1 worm cellular context compared by ENCODE assay signal in the genomic region with DNA sequence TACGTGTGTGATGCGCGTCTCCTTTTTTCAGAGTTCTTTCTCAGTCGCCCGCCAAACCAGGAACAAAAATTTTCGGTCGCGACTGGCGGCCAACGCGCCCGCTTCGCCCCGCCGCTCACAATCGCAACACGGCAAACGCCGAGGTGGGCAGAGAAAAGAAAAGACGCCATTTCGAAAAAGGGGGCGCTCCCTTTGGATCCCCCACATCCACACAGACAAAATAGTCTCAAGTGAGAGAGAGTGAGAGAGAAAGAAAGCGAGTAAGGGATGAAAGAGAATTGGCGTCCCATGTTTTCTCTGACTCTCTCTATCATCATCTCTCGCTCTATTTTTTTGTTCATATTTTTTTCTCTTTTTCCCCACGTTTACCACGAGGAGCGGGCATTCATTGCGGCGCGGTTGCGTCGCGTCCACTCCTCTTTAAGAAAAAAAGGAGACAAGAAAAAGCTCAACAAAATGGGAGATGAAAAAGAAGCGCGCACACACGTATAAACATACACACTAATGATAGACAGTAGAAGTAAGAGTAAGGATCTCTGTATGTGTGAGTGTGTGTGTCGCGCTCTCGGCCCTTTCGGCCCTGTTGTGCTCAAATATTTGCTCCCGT.
A peak's percentile ranks its signal among the peaks of the same experiment; 100 is the strongest.
TF ChIP-seq lines count a peak whose summit lies in the region.

No protein-coding gene starts in this region.

TF ChIP-seq in whole organism, L1 larva, 84 proteins besides CTCF, POLR2A, EP300 and RAD21 (continued from another document):
- TF ChIP-seq lsy-2 (tag; optimal IDR thresholded peaks at IDR 0.05; lab: Kevin White, UChicago) (peak; percentile 76 to 89), mef-2 (tag; optimal IDR thresholded peaks at IDR 0.05; lab: Kevin White, UChicago) (peak; percentile 60), F16B12.6 (tag; optimal IDR thresholded peaks at IDR 0.05; lab: Kevin White, UChicago) (peak; percentile 5), nhr-28 (tag; optimal IDR thresholded peaks at IDR 0.05; lab: Kevin White, UChicago) (no peak), ceh-82 (tag; optimal IDR thresholded peaks at IDR 0.05; lab: Kevin White, UChicago) (peak; percentile 61 to 82 (median 78)), C16A3.4 (tag; optimal IDR thresholded peaks at IDR 0.05; lab: Kevin White, UChicago) (peak; percentile 75), efl-1 (optimal IDR thresholded peaks at IDR 0.05; lab: Kevin White, UChicago) (peak; percentile 57 to 69), efl-1 (GFP tag; optimal IDR thresholded peaks at IDR 0.05 in 1 of 2; lab: Kevin White, UChicago) (peak; percentile 20 to 91), fkh-10 (GFP tag; optimal IDR thresholded peaks at IDR 0.05; lab: Kevin White, UChicago) (peak; percentile 91), zip-4 (GFP tag; optimal IDR thresholded peaks at IDR 0.05; lab: Kevin White, UChicago) (peak; percentile 44), skn-1 (tag; optimal IDR thresholded peaks at IDR 0.05; lab: Kevin White, UChicago) (peak; percentile 86), egl-13 (tag; optimal IDR thresholded peaks at IDR 0.05; lab: Kevin White, UChicago) (peak; percentile 85), hlh-4 (tag; optimal IDR thresholded peaks at IDR 0.05; lab: Kevin White, UChicago) (no peak), jun-1 (tag; optimal IDR thresholded peaks at IDR 0.05; lab: Kevin White, UChicago) (peak; percentile 91), fos-1 (tag; optimal IDR thresholded peaks at IDR 0.05; lab: Kevin White, UChicago) (peak; percentile 70), unc-130 (tag; optimal IDR thresholded peaks at IDR 0.05; lab: Kevin White, UChicago) (peak; percentile 81), nhr-85 (tag; lab: Kevin White, UChicago) (peak; percentile 86), pag-3 (tag; optimal IDR thresholded peaks at IDR 0.05; lab: Kevin White, UChicago; ENCODE audit: borderline replicate concordance, insufficient read depth) (peak; percentile 82), lin-14 (GFP tag; optimal IDR thresholded peaks at IDR 0.05; lab: Kevin White, UChicago) (peak; percentile 99)
